Fruit fly (Drosophila melanogaster) whole organism, embryonic: ENCODE results near the gene odd.
A peak's percentile ranks its signal among the peaks of the same experiment; 100 is the strongest.

Source experiments
- Abd-B ChIP-seq: fragments of 200-800 bp; sonication (Bioruptor generic); optimal IDR thresholded peaks from 2 replicates; lab custom pipeline; 2018; ENCODE audit warnings: missing biosample characterization, mild to moderate bottlenecking, missing genetic modification characterization, moderate library complexity
- Atf-2 ChIP-seq: fragments of 200-800 bp; sonication (Bioruptor generic); optimal IDR thresholded peaks from 2 replicates; lab custom pipeline; 2016; ENCODE audit warnings: missing biosample characterization, missing genetic modification characterization
- C15 ChIP-seq: fragments of 200-800 bp; sonication (Bioruptor generic); IDR thresholded peaks from 3 replicates; pipeline ENCODE4 v1.3.6; 2022; ENCODE audit warnings: missing biosample characterization, missing genetic modification characterization
- CG10209 ChIP-seq: fragments of 200-800 bp; sonication (Bioruptor generic); optimal IDR thresholded peaks from 3 replicates; lab custom pipeline; 2017; ENCODE audit warnings: missing biosample characterization, mild to moderate bottlenecking, missing genetic modification characterization, missing genetic modification reagents
- CG10274 ChIP-seq: fragments of 200-800 bp; sonication (Bioruptor generic); optimal IDR thresholded peaks from 3 replicates; lab custom pipeline; 2017; ENCODE audit warnings: missing biosample characterization, mild to moderate bottlenecking, missing genetic modification characterization
- CG10565 ChIP-seq: fragments of 200-800 bp; sonication (Bioruptor generic); optimal IDR thresholded peaks from 3 replicates; lab custom pipeline; 2016; ENCODE audit warnings: missing biosample characterization, mild to moderate bottlenecking, missing genetic modification characterization
- CG11456 ChIP-seq: fragments of 200-800 bp; sonication (Bioruptor generic); IDR thresholded peaks from 3 replicates; pipeline ENCODE4 v1.3.6; 2022; ENCODE audit warnings: missing biosample characterization, missing genetic modification characterization
- CG12391 ChIP-seq: fragments of 200-800 bp; sonication (Bioruptor generic); optimal IDR thresholded peaks from 3 replicates; lab custom pipeline; 2018; ENCODE audit warnings: missing biosample characterization, mild to moderate bottlenecking, missing genetic modification characterization, moderate library complexity
- CG12744 ChIP-seq: fragments of 200-800 bp; sonication (Bioruptor generic); optimal IDR thresholded peaks from 2 replicates; lab custom pipeline; 2016; ENCODE audit warnings: missing biosample characterization, missing genetic modification characterization
- CG14014 ChIP-seq: fragments of 200-800 bp; sonication (Bioruptor generic); IDR thresholded peaks from 2 replicates; pipeline ENCODE4 v1.3.6; 2022; ENCODE audit warnings: missing biosample characterization, missing genetic modification characterization
- CG14050 ChIP-seq: fragments of 200-800 bp; sonication (Bioruptor generic); IDR thresholded peaks from 3 replicates; pipeline ENCODE4 v1.3.6; 2022; ENCODE audit warnings: missing biosample characterization, missing genetic modification characterization
- CG15696 ChIP-seq: fragments of 200-800 bp; sonication (Bioruptor generic); optimal IDR thresholded peaks from 2 replicates; lab custom pipeline; 2019; ENCODE audit warnings: missing biosample characterization, mild to moderate bottlenecking, missing genetic modification characterization, moderate library complexity
- CG18262 ChIP-seq: fragments of 200-800 bp; optimal IDR thresholded peaks from 3 replicates; lab custom pipeline; 2019; ENCODE audit warnings: missing biosample characterization, mild to moderate bottlenecking, missing genetic modification characterization, moderate library complexity
- CG18599 ChIP-seq: fragments of 200-800 bp; sonication (Bioruptor generic); optimal IDR thresholded peaks from 3 replicates; lab custom pipeline; 2017; ENCODE audit warnings: missing biosample characterization, missing genetic modification characterization, mild to moderate bottlenecking, moderate library complexity, missing genetic modification reagents
- CG2120 ChIP-seq: fragments of 200-800 bp; sonication (Bioruptor generic); optimal IDR thresholded peaks from 3 replicates; lab custom pipeline; 2016; ENCODE audit warnings: missing biosample characterization, missing genetic modification characterization
- CG2678 ChIP-seq: fragments of 200-800 bp; sonication (Bioruptor generic); optimal IDR thresholded peaks from 3 replicates; lab custom pipeline; 2019; ENCODE audit warnings: missing biosample characterization, mild to moderate bottlenecking, missing genetic modification characterization, moderate library complexity
- CG31441 ChIP-seq: fragments of 200-800 bp; sonication (Bioruptor generic); IDR thresholded peaks from 2 replicates; pipeline ENCODE4 v1.3.6; 2022; ENCODE audit warnings: missing biosample characterization, missing genetic modification characterization
- CG4282 ChIP-seq: fragments of 200-800 bp; sonication (Bioruptor generic); optimal IDR thresholded peaks from 2 replicates; lab custom pipeline; 2016; ENCODE audit warnings: missing biosample characterization, missing genetic modification characterization
- CG4707 ChIP-seq: fragments of 200-800 bp; sonication (Bioruptor generic); optimal IDR thresholded peaks from 2 replicates; lab custom pipeline; 2018; ENCODE audit warnings: missing biosample characterization, mild to moderate bottlenecking, missing genetic modification characterization, moderate library complexity
- CG8478 ChIP-seq: fragments of >200 bp; optimal IDR thresholded peaks from 2 replicates; lab custom pipeline; 2018
- CG9932 ChIP-seq: fragments of 200-800 bp; sonication (Bioruptor generic); IDR thresholded peaks from 2 replicates; pipeline ENCODE4 v1.3.6; 2022; ENCODE audit warnings: missing biosample characterization, missing genetic modification characterization
- Chrac-16 ChIP-seq: fragments of 200-800 bp; sonication (Bioruptor generic); optimal IDR thresholded peaks from 3 replicates; lab custom pipeline; 2016; ENCODE audit warnings: missing biosample characterization, missing genetic modification characterization
- CkIIα-i1 ChIP-seq: fragments of 200-800 bp; sonication (Bioruptor generic); IDR thresholded peaks from 2 replicates; pipeline ENCODE4 v1.3.6; 2022; ENCODE audit warnings: missing biosample characterization, missing genetic modification characterization
- Dfd ChIP-seq, 2 experiments: fragments of >200 bp; optimal IDR thresholded peaks; 2 replicates each; lab custom pipeline; 2017; ENCODE audit warnings: missing biosample characterization in 2 of 2, missing genetic modification characterization in 2 of 2
- Doc2 ChIP-seq: fragments of 200-800 bp; sonication (Bioruptor generic); IDR thresholded peaks from 2 replicates; pipeline ENCODE4 v1.3.6; 2022; ENCODE audit warnings: missing biosample characterization, missing genetic modification characterization
- Fer3 ChIP-seq: fragments of 200-800 bp; sonication (Bioruptor generic); optimal IDR thresholded peaks from 2 replicates; lab custom pipeline; 2018; ENCODE audit warnings: missing biosample characterization, mild to moderate bottlenecking, missing genetic modification characterization, moderate library complexity
- Gsc ChIP-seq: fragments of 200-800 bp; sonication (Bioruptor generic); IDR thresholded peaks from 2 replicates; pipeline ENCODE4 v1.3.6; 2022; ENCODE audit warnings: missing biosample characterization, missing genetic modification characterization
- H15 ChIP-seq: fragments of 200-800 bp; sonication (Bioruptor generic); IDR thresholded peaks from 3 replicates; pipeline ENCODE4 v1.3.6; 2022; ENCODE audit warnings: missing biosample characterization, missing genetic modification characterization
- HHEX ChIP-seq: fragments of 200-800 bp; sonication (Bioruptor generic); optimal IDR thresholded peaks from 3 replicates; lab custom pipeline; 2017; ENCODE audit warnings: missing biosample characterization, mild to moderate bottlenecking, missing genetic modification characterization, missing genetic modification reagents
- HLHmδ ChIP-seq: fragments of 200-800 bp; sonication (Bioruptor generic); optimal IDR thresholded peaks from 2 replicates; lab custom pipeline; 2018; ENCODE audit warnings: missing biosample characterization, mild to moderate bottlenecking, missing genetic modification characterization, moderate library complexity
- Max ChIP-seq: fragments of 200-800 bp; sonication (Bioruptor generic); optimal IDR thresholded peaks from 2 replicates; lab custom pipeline; 2016; ENCODE audit warnings: missing biosample characterization, mild to moderate bottlenecking, missing genetic modification characterization
- Opbp ChIP-seq: fragments of 200-800 bp; sonication (Bioruptor generic); IDR thresholded peaks from 3 replicates; pipeline ENCODE4 v1.3.6; 2022; ENCODE audit warnings: missing biosample characterization, missing genetic modification characterization; ENCODE audit not compliant: partially characterized antibody
- Spps ChIP-seq: fragments of 200-800 bp; sonication (Bioruptor generic); optimal IDR thresholded peaks from 2 replicates; lab custom pipeline; 2018; ENCODE audit warnings: missing biosample characterization, mild to moderate bottlenecking, missing genetic modification characterization
- ash1 ChIP-seq: fragments of 200-800 bp; sonication (Bioruptor generic); optimal IDR thresholded peaks from 2 replicates; lab custom pipeline; 2018; ENCODE audit warnings: missing biosample characterization, mild to moderate bottlenecking, missing genetic modification characterization
- bbx ChIP-seq: fragments of 200-800 bp; sonication (Bioruptor generic); IDR thresholded peaks from 2 replicates; pipeline ENCODE4 v1.3.6; 2022; ENCODE audit warnings: missing biosample characterization, missing genetic modification characterization; ENCODE audit not compliant: partially characterized antibody
- cad ChIP-seq: fragments of >200 bp; optimal IDR thresholded peaks from 2 replicates; lab custom pipeline; 2017; ENCODE audit warnings: missing biosample characterization, missing genetic modification characterization
- ci ChIP-seq: fragments of 200-800 bp; sonication (Bioruptor generic); IDR thresholded peaks from 3 replicates; pipeline ENCODE4 v1.3.6; 2022; ENCODE audit warnings: missing biosample characterization, missing genetic modification characterization
- fd3F ChIP-seq: fragments of 200-800 bp; sonication (Bioruptor generic); optimal IDR thresholded peaks from 2 replicates; lab custom pipeline; 2018; ENCODE audit warnings: missing biosample characterization, mild to moderate bottlenecking, missing genetic modification characterization, moderate library complexity
- fd64A ChIP-seq: fragments of 200-800 bp; sonication (Bioruptor generic); optimal IDR thresholded peaks from 3 replicates; lab custom pipeline; 2018; ENCODE audit warnings: missing biosample characterization, mild to moderate bottlenecking, missing genetic modification characterization
- fu2 ChIP-seq: fragments of 200-800 bp; sonication (Bioruptor generic); optimal IDR thresholded peaks from 2 replicates; lab custom pipeline; 2016; ENCODE audit warnings: missing biosample characterization, missing genetic modification characterization
- gcm2 ChIP-seq: fragments of 200-800 bp; sonication (Bioruptor generic); optimal IDR thresholded peaks from 2 replicates; lab custom pipeline; 2016; ENCODE audit warnings: missing biosample characterization, missing genetic modification characterization
- kni ChIP-seq: fragments of 200-800 bp; sonication (Bioruptor generic); optimal IDR thresholded peaks from 3 replicates; lab custom pipeline; 2017; ENCODE audit warnings: mild to moderate bottlenecking, missing biosample characterization, missing genetic modification reagents, missing genetic modification characterization
- luna ChIP-seq: fragments of 200-800 bp; sonication (Bioruptor generic); optimal IDR thresholded peaks from 2 replicates; lab custom pipeline; 2016; ENCODE audit warnings: missing biosample characterization, missing genetic modification characterization
- mirr ChIP-seq: fragments of 200-800 bp; sonication (Bioruptor generic); optimal IDR thresholded peaks from 3 replicates; lab custom pipeline; 2018; ENCODE audit warnings: missing biosample characterization, mild to moderate bottlenecking, missing genetic modification characterization
- sisA ChIP-seq: fragments of 200-800 bp; sonication (Bioruptor generic); IDR thresholded peaks from 2 replicates; pipeline ENCODE4 v1.3.6; 2022; ENCODE audit warnings: missing biosample characterization, missing genetic modification characterization
- slp2 ChIP-seq: fragments of 200-800 bp; sonication (Bioruptor generic); optimal IDR thresholded peaks from 2 replicates; lab custom pipeline; 2016; ENCODE audit warnings: missing biosample characterization, missing genetic modification characterization
- sob ChIP-seq: fragments of 200-800 bp; sonication (Bioruptor generic); IDR thresholded peaks from 2 replicates; pipeline ENCODE4 v1.3.6; 2022; ENCODE audit warnings: missing biosample characterization, missing genetic modification characterization
- stc ChIP-seq: fragments of 200-800 bp; sonication (Bioruptor generic); IDR thresholded peaks from 2 replicates; pipeline ENCODE4 v1.3.6; 2022; ENCODE audit warnings: missing biosample characterization, missing genetic modification characterization
- sug ChIP-seq: fragments of 200-800 bp; optimal IDR thresholded peaks from 2 replicates; lab custom pipeline; 2019; ENCODE audit warnings: missing biosample characterization, mild to moderate bottlenecking, missing genetic modification characterization, moderate library complexity
- vfl ChIP-seq: fragments of 200-800 bp; sonication (Bioruptor generic); optimal IDR thresholded peaks from 2 replicates; lab custom pipeline; 2016; ENCODE audit warnings: missing biosample characterization, missing genetic modification characterization
- zen ChIP-seq: fragments of 200-800 bp; sonication (Bioruptor generic); optimal IDR thresholded peaks from 3 replicates; lab custom pipeline; 2018; ENCODE audit warnings: missing biosample characterization, mild to moderate bottlenecking, missing genetic modification characterization, moderate library complexity

Gene odd

dm6 chr2L:3611762-3612424, 5.3 kb upstream of the odd start (continued):
- no peak for TF ChIP-seq CG9932
- TF ChIP-seq CG10209 (GFP tag; lab: Kevin White, UChicago): no peak
- TF ChIP-seq ci: no peak
- TF ChIP-seq H15: no peak
- TF ChIP-seq CG15696 (tag; lab: Kevin White, UChicago): no peak
- no peak for TF ChIP-seq Max (GFP tag; lab: Kevin White, UChicago)
- TF ChIP-seq slp2: no peak
- no peak for TF ChIP-seq CkIIα-i1
- TF ChIP-seq sug (tag; lab: Kevin White, UChicago): peak; percentile 67
- TF ChIP-seq vfl (GFP tag; lab: Kevin White, UChicago): no peak
- TF ChIP-seq CG4282 (GFP tag; lab: Kevin White, UChicago): no peak
- no peak for TF ChIP-seq Abd-B (GFP tag; lab: Kevin White, UChicago)
- TF ChIP-seq fu2 (GFP tag; lab: Kevin White, UChicago): no peak
- no peak for TF ChIP-seq C15
- no peak for TF ChIP-seq CG8478
- TF ChIP-seq fd3F (GFP tag; lab: Kevin White, UChicago): no peak
- no peak for TF ChIP-seq gcm2
- no peak for TF ChIP-seq CG18262 (tag; lab: Kevin White, UChicago)
- TF ChIP-seq CG4707 (GFP tag; lab: Kevin White, UChicago): no peak
- no peak for TF ChIP-seq CG12391 (tag; lab: Kevin White, UChicago)
- TF ChIP-seq Fer3 (tag; lab: Kevin White, UChicago): no peak
- no peak for TF ChIP-seq Doc2 (GFP tag; lab: Robert Waterston, UW)
- TF ChIP-seq zen (tag; lab: Kevin White, UChicago): no peak
- TF ChIP-seq ash1 (GFP tag; lab: Kevin White, UChicago): no peak
- TF ChIP-seq CG10565 (GFP tag; lab: Kevin White, UChicago): no peak
- TF ChIP-seq stc: no peak
- no peak for TF ChIP-seq CG18599 (GFP tag; lab: Kevin White, UChicago)
- no peak for TF ChIP-seq bbx (GFP tag; lab: Robert Waterston, UW)
- TF ChIP-seq CG2678 (tag; lab: Kevin White, UChicago): peak; percentile 23
- no peak for TF ChIP-seq kni (GFP tag; lab: Kevin White, UChicago)
- TF ChIP-seq sisA (GFP tag; lab: Robert Waterston, UW): no peak
- TF ChIP-seq CG12744: no peak
- no peak for TF ChIP-seq Atf-2 (GFP tag; lab: Kevin White, UChicago)
- no peak for TF ChIP-seq Opbp
- TF ChIP-seq sob (GFP tag; lab: Robert Waterston, UW): peak; percentile 25; the same call in 1 of the 2 replicates
- no peak for TF ChIP-seq CG10274 (GFP tag; lab: Kevin White, UChicago)
- no peak for TF ChIP-seq CG31441 (GFP tag; lab: Robert Waterston, UW)
- no peak for TF ChIP-seq luna
- TF ChIP-seq mirr: no peak
- TF ChIP-seq HLHmδ (GFP tag; lab: Kevin White, UChicago): no peak
- no peak for TF ChIP-seq CG14050 (GFP tag; lab: Robert Waterston, UW)
- no peak for TF ChIP-seq CG11456 (GFP tag; lab: Robert Waterston, UW)
- peak; percentile 90 for TF ChIP-seq cad (GFP tag; lab: Kevin White, UChicago)
- TF ChIP-seq CG2120 (GFP tag; lab: Kevin White, UChicago): no peak
- TF ChIP-seq Chrac-16 (GFP tag; lab: Kevin White, UChicago): no peak
- TF ChIP-seq Spps: no peak
- TF ChIP-seq Gsc (GFP tag; lab: Robert Waterston, UW): no peak
- no peak for TF ChIP-seq CG14014 (GFP tag; lab: Robert Waterston, UW)
- TF ChIP-seq fd64A: no peak
- TF ChIP-seq Dfd (GFP tag; optimal IDR thresholded peaks at IDR 0.05; lab: Kevin White, UChicago): no peak
- no peak for TF ChIP-seq HHEX (GFP tag; lab: Kevin White, UChicago)
